Worm (Caenorhabditis elegans) whole organism, young adult: ENCODE measurements around the gene Y54G2A.13.
A peak's percentile ranks its signal among the peaks of the same experiment; 100 is the strongest.

Experiments
- B0019.2 ChIP-seq: fragments of 200-800 bp; sonication (Bioruptor generic); conservative IDR thresholded peaks from 2 replicates; pipeline ENCODE4 v1.3.6; 2022; ENCODE audit warnings: missing genetic modification reagents, missing genetic modification characterization, missing compliant biosample characterization
- C17E4.6 ChIP-seq: fragments of 200-800 bp; sonication (Bioruptor generic); IDR thresholded peaks from 2 replicates; pipeline ENCODE4 v1.3.6; 2022; ENCODE audit warnings: missing genetic modification reagents, missing genetic modification characterization, missing compliant biosample characterization
- D2030.7 ChIP-seq: fragments of 200-800 bp; sonication (Bioruptor generic); IDR thresholded peaks from 2 replicates; pipeline ENCODE4 v1.3.6; 2022; ENCODE audit warnings: missing genetic modification reagents, missing genetic modification characterization, missing compliant biosample characterization
- F33H1.4 ChIP-seq: fragments of 200-800 bp; sonication (Bioruptor generic); IDR thresholded peaks from 2 replicates; pipeline ENCODE4 v1.3.6; 2022; ENCODE audit warnings: missing genetic modification reagents, missing genetic modification characterization, missing compliant biosample characterization
- F37B4.10 ChIP-seq: fragments of 200-800 bp; sonication (Bioruptor generic); IDR thresholded peaks from 2 replicates; pipeline ENCODE4 v1.3.6; 2022; ENCODE audit warnings: missing genetic modification characterization, missing compliant biosample characterization
- F39B2.1 ChIP-seq: fragments of 200-800 bp; sonication (Bioruptor generic); IDR thresholded peaks from 2 replicates; pipeline ENCODE4 v1.3.6; 2022; ENCODE audit warnings: missing genetic modification reagents, missing genetic modification characterization, missing compliant biosample characterization
- K12H6.12 ChIP-seq: fragments of 200-800 bp; sonication (Bioruptor generic); optimal IDR thresholded peaks from 2 replicates; lab custom pipeline; 2018; ENCODE audit warnings: mild to moderate bottlenecking, missing genetic modification characterization, missing compliant biosample characterization
- Y79H2A.3 ChIP-seq: fragments of 200-800 bp; sonication (Bioruptor generic); conservative IDR thresholded peaks from 2 replicates; pipeline ENCODE4 v1.3.6; 2022; ENCODE audit warnings: missing genetic modification reagents, missing genetic modification characterization, missing compliant biosample characterization
- Y95B8A.8 ChIP-seq: fragments of 200-800 bp; sonication (Bioruptor generic); IDR thresholded peaks from 2 replicates; pipeline ENCODE4 v1.3.6; 2022; ENCODE audit warnings: missing genetic modification reagents, missing genetic modification characterization, missing compliant biosample characterization
- athp-1 ChIP-seq: sonication (generic microtip); optimal IDR thresholded peaks from 2 replicates; lab custom pipeline; 2017; ENCODE audit warnings: mild to moderate bottlenecking, missing genetic modification characterization, missing compliant biosample characterization
- attf-5 ChIP-seq: fragments of 200-800 bp; sonication (Bioruptor generic); optimal IDR thresholded peaks from 2 replicates; lab custom pipeline; 2018; ENCODE audit warnings: mild to moderate bottlenecking, missing genetic modification characterization, missing compliant biosample characterization
- bed-1 ChIP-seq: fragments of 200-800 bp; sonication (Bioruptor generic); IDR thresholded peaks from 2 replicates; pipeline ENCODE4 v1.3.6; 2022; ENCODE audit warnings: missing genetic modification reagents, missing genetic modification characterization, missing compliant biosample characterization
- bed-2 ChIP-seq: fragments of 200-800 bp; sonication (Bioruptor generic); IDR thresholded peaks from 2 replicates; pipeline ENCODE4 v1.3.6; 2022; ENCODE audit warnings: missing genetic modification reagents, missing genetic modification characterization, missing compliant biosample characterization
- cebp-2 ChIP-seq: fragments of 200-800 bp; sonication (Bioruptor generic); IDR thresholded peaks from 2 replicates; pipeline ENCODE4 v1.3.6; 2022; ENCODE audit warnings: missing genetic modification characterization, missing compliant biosample characterization
- ceh-100 ChIP-seq: fragments of 200-800 bp; sonication (Bioruptor generic); IDR thresholded peaks from 2 replicates; pipeline ENCODE4 v1.3.6; 2022; ENCODE audit warnings: missing genetic modification reagents, missing genetic modification characterization, missing compliant biosample characterization
- dox-1 ChIP-seq: fragments of 200-800 bp; sonication (Bioruptor generic); IDR thresholded peaks from 2 replicates; pipeline ENCODE4 v1.3.6; 2022; ENCODE audit warnings: missing genetic modification reagents, missing genetic modification characterization, missing compliant biosample characterization
- egl-44 ChIP-seq: fragments of 200-800 bp; sonication (Bioruptor generic); IDR thresholded peaks from 2 replicates; pipeline ENCODE4 v1.3.6; 2022; ENCODE audit warnings: missing genetic modification reagents, missing genetic modification characterization, missing compliant biosample characterization
- egrh-3 ChIP-seq: fragments of 200-800 bp; sonication (Bioruptor generic); IDR thresholded peaks from 2 replicates; pipeline ENCODE4 v1.3.6; 2022; ENCODE audit warnings: missing genetic modification reagents, missing genetic modification characterization, missing compliant biosample characterization
- hlh-26 ChIP-seq: fragments of 200-800 bp; sonication (Bioruptor generic); conservative IDR thresholded peaks from 2 replicates; pipeline ENCODE4 v1.3.6; 2022; ENCODE audit warnings: missing genetic modification reagents, missing genetic modification characterization, missing compliant biosample characterization
- hmg-1.2 ChIP-seq: fragments of 200-800 bp; sonication (Bioruptor generic); IDR thresholded peaks from 2 replicates; pipeline ENCODE4 v1.3.6; 2022; ENCODE audit warnings: missing genetic modification reagents, missing genetic modification characterization, missing compliant biosample characterization
- hmg-20 ChIP-seq: fragments of 200-800 bp; sonication (Bioruptor generic); IDR thresholded peaks from 2 replicates; pipeline ENCODE4 v1.3.6; 2022; ENCODE audit warnings: missing genetic modification reagents, missing genetic modification characterization, missing compliant biosample characterization
- let-607 ChIP-seq, 2 experiments: fragments of 200-800 bp in 1 of 2; sonication (Bioruptor generic) in 1 of 2; sonication (generic microtip) in 1 of 2; optimal IDR thresholded peaks; 2 replicates each; lab custom pipeline; 2016 to 2018; ENCODE audit warnings: mild to moderate bottlenecking in 2 of 2, missing compliant biosample characterization in 2 of 2, missing genetic modification characterization in 2 of 2, moderate library complexity in 2 of 2, missing genotype in 1 of 2
- lin-26 ChIP-seq: fragments of 200-800 bp; sonication (Bioruptor generic); IDR thresholded peaks from 2 replicates; pipeline ENCODE4 v1.3.6; 2022; ENCODE audit warnings: missing genetic modification reagents, missing genetic modification characterization, missing compliant biosample characterization
- lir-1 ChIP-seq: fragments of 200-800 bp; sonication (Bioruptor generic); conservative IDR thresholded peaks from 2 replicates; pipeline ENCODE4 v1.3.6; 2022; ENCODE audit warnings: missing genetic modification reagents, missing genetic modification characterization, missing compliant biosample characterization
- mxl-1 ChIP-seq: sonication (generic microtip); optimal IDR thresholded peaks from 2 replicates; lab custom pipeline; 2016; ENCODE audit warnings: missing genetic modification characterization, missing compliant biosample characterization
- nhr-120 ChIP-seq: fragments of 200-800 bp; sonication (Bioruptor generic); IDR thresholded peaks from 2 replicates; pipeline ENCODE4 v1.3.6; 2022; ENCODE audit warnings: missing genetic modification characterization, missing compliant biosample characterization
- nhr-80 ChIP-seq: sonication (generic microtip); optimal IDR thresholded peaks from 2 replicates; lab custom pipeline; 2016; ENCODE audit warnings: missing genetic modification characterization, missing compliant biosample characterization
- pbrm-1 ChIP-seq: fragments of 200-800 bp; sonication (Bioruptor generic); IDR thresholded peaks from 2 replicates; pipeline ENCODE4 v1.3.6; 2022; ENCODE audit warnings: missing genetic modification reagents, missing genetic modification characterization, missing compliant biosample characterization
- sea-2 ChIP-seq: fragments of 200-800 bp; sonication (Bioruptor generic); IDR thresholded peaks from 2 replicates; pipeline ENCODE4 v1.3.6; 2022; ENCODE audit warnings: missing genetic modification characterization, missing compliant biosample characterization
- snpc-1.1 ChIP-seq: sonication (generic microtip); optimal IDR thresholded peaks from 2 replicates; lab custom pipeline; 2017; ENCODE audit warnings: missing genetic modification characterization, mild to moderate bottlenecking, missing compliant biosample characterization, antibody characterized with exemption, moderate library complexity, missing genotype, missing genetic modification reagents; ENCODE audit not compliant: insufficient read depth
- snpc-1.3 ChIP-seq: sonication (generic microtip); optimal IDR thresholded peaks from 2 replicates; lab custom pipeline; 2017; ENCODE audit warnings: missing genetic modification characterization, mild to moderate bottlenecking, missing compliant biosample characterization, antibody characterized with exemption, moderate library complexity, missing genotype, missing genetic modification reagents; ENCODE audit not compliant: insufficient read depth
- snpc-4 ChIP-seq, 5 experiments: fragments of 150-350 bp in 1 of 5; sonication (generic microtip) in 4 of 5; optimal IDR thresholded peaks; 2 replicates each; lab custom pipeline; 2014 to 2018; ENCODE audit warnings: missing genetic modification characterization in 5 of 5, missing biosample characterization in 3 of 5, antibody characterized with exemption in 2 of 5, mild to moderate bottlenecking in 2 of 5, missing compliant biosample characterization in 2 of 5, missing genotype in 2 of 5, moderate library complexity in 2 of 5, missing genetic modification reagents in 1 of 5
- somi-1 ChIP-seq: fragments of 200-800 bp; sonication (Bioruptor generic); optimal IDR thresholded peaks from 2 replicates; lab custom pipeline; 2018; ENCODE audit warnings: mild to moderate bottlenecking, missing genetic modification characterization, missing compliant biosample characterization
- unc-130 ChIP-seq: sonication (generic microtip); optimal IDR thresholded peaks from 2 replicates; lab custom pipeline; 2016; ENCODE audit warnings: missing genetic modification reagents, missing genetic modification characterization, missing compliant biosample characterization
- xnd-1 ChIP-seq: sonication (generic microtip); optimal IDR thresholded peaks from 2 replicates; lab custom pipeline; 2016; ENCODE audit warnings: missing genotype, missing genetic modification reagents, missing genetic modification characterization, missing compliant biosample characterization
- zfh-2 ChIP-seq: fragments of 200-800 bp; sonication (Bioruptor generic); conservative IDR thresholded peaks from 2 replicates; pipeline ENCODE4 v1.3.6; 2022; ENCODE audit warnings: missing genetic modification reagents, missing genetic modification characterization, missing compliant biosample characterization
- ztf-25 ChIP-seq: fragments of 200-800 bp; sonication (Bioruptor generic); IDR thresholded peaks from 2 replicates; pipeline ENCODE4 v1.3.6; 2022; ENCODE audit warnings: missing genetic modification reagents, missing genetic modification characterization, missing compliant biosample characterization
- ztf-26 ChIP-seq: sonication (generic microtip); optimal IDR thresholded peaks from 2 replicates; lab custom pipeline; 2017; ENCODE audit warnings: missing genetic modification characterization, missing compliant biosample characterization

Gene Y54G2A.13

DNA sequence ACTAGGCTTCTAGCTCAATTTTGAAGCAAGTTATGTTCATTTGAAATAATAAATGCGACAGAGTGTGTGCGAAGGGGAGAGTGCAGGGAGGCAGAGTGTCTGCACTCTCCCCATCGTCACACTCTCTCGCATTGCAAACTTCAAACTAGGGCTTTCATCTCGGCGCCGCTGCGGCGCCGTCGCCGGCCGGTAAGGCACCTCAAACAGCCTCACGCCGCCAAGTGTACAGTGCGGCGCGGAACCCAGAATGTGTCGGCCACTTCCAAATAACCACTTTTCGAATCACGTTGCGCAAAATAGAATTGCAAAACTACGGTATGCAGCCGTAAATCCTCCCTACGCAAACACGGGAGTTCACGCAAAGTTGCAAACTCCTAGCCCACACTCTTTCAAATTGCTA, 29.7 kb upstream of the Y54G2A.13 start:
- no peak for TF ChIP-seq ceh-100 (GFP tag; lab: Robert Waterston, UW)
- 0 out of 2 replicates have a peak, but pooled peaks have one; percentile 26 for TF ChIP-seq cebp-2 (GFP tag; lab: Robert Waterston, UW)
- no peak for TF ChIP-seq unc-130
- no peak for TF ChIP-seq snpc-4 (GFP tag; optimal IDR thresholded peaks at IDR 0.05; lab: Kevin White, UChicago)
- peak in 1 of 4 experiments; percentile 78 for TF ChIP-seq snpc-4 (tag; optimal IDR thresholded peaks at IDR 0.05; lab: Kevin White, UChicago)
- TF ChIP-seq hmg-20 (GFP tag; lab: Robert Waterston, UW) = no peak
- peak; percentile 64 for TF ChIP-seq zfh-2 (GFP tag; lab: Robert Waterston, UW)
- no peak for TF ChIP-seq snpc-1.1 (tag; lab: Kevin White, UChicago)
- TF ChIP-seq sea-2 (GFP tag; lab: Robert Waterston, UW) = no peak
- TF ChIP-seq Y95B8A.8 (GFP tag; lab: Robert Waterston, UW) = no peak
- no peak for TF ChIP-seq F33H1.4 (GFP tag; lab: Robert Waterston, UW)
- TF ChIP-seq xnd-1 (tag; lab: Kevin White, UChicago) = no peak
- no peak for TF ChIP-seq bed-1 (GFP tag; lab: Robert Waterston, UW)
- no peak for TF ChIP-seq nhr-120 (GFP tag; lab: Robert Waterston, UW)
- TF ChIP-seq lir-1 (GFP tag; lab: Robert Waterston, UW) = no peak
- TF ChIP-seq, all 124 proteins: peak for 3

DNA sequence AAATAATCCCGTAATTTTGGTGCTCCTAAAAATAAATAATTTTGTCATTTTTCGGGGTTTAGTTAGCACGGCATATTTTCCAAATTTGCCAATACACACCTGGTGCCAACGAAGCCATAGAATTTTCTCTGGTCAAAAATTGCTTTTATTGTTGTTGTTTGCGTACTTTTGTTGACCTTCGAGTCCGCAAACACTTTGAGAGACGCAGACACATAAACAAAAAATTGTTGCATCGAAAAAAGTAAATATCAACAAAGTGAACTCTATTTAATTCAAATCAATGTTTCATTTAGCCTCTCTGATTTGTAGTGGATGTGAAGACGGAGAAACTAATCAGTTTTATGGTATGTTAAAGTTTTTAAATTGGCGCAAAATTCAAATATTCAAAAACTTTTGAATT, 26.7 kb upstream of the Y54G2A.13 start, which contains the start of gene Y54G2A.40:
Gene Y54G2A.40, plus strand, starts transcription at position 213 of the 400 bp plus-strand sequence.
- TF ChIP-seq hlh-26 (GFP tag; lab: Robert Waterston, UW) (no peak), bed-2 (no peak), snpc-1.3 (no peak), hmg-1.2 (peak; percentile 58), egl-44 (GFP tag; lab: Robert Waterston, UW) (no peak), K12H6.12 (tag; lab: Kevin White, UChicago) (no peak), nhr-80 (tag; lab: Kevin White, UChicago) (peak; percentile 6), attf-5 (GFP tag; lab: Kevin White, UChicago) (peak; percentile 55), bed-1 (GFP tag; lab: Robert Waterston, UW) (no peak), pbrm-1 (no peak)

DNA sequence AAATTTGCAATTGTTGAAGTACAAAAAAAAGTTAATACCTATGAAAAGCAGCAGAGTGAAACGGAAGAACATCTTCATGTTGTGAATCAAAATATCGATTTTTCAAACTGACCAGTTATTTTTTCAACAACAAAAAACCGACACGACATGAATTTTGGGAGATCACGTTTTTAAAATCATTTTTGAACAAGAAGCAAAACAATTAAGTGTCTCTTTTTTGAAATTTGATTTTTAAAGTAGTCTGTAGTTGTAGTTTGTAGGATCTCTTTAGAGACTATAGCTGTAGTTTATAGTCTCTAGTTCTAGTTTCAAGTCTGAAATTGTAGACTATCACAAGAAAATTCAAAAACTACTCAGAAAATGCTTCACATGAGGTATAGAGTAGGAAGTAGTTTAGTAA, 24.3 kb upstream of the Y54G2A.13 start, which contains the start of gene Y54G2A.15:
Gene Y54G2A.15, minus strand, starts transcription at position 101 of the 400 bp plus-strand sequence.
- TF ChIP-seq cebp-2 (GFP tag; lab: Robert Waterston, UW) (no peak), C17E4.6 (GFP tag; lab: Robert Waterston, UW) (no peak), bed-1 (GFP tag; lab: Robert Waterston, UW) (no peak), somi-1 (GFP tag; lab: Kevin White, UChicago) (no peak), ztf-25 (GFP tag; lab: Robert Waterston, UW) (no peak), F39B2.1 (GFP tag; lab: Robert Waterston, UW) (no peak), B0019.2 (GFP tag; lab: Robert Waterston, UW) (no peak), egl-44 (GFP tag; lab: Robert Waterston, UW) (no peak), D2030.7 (GFP tag; lab: Robert Waterston, UW) (no peak), athp-1 (tag; lab: Kevin White, UChicago) (no peak), let-607 (tag; optimal IDR thresholded peaks at IDR 0.05; lab: Kevin White, UChicago) (no peak), F37B4.10 (no peak), xnd-1 (tag; lab: Kevin White, UChicago) (no peak), mxl-1 (tag; lab: Kevin White, UChicago) (no peak), Y79H2A.3 (GFP tag; lab: Robert Waterston, UW) (no peak), lin-26 (no peak), ztf-26 (tag; lab: Kevin White, UChicago) (no peak), hmg-1.2 (no peak), dox-1 (GFP tag; lab: Robert Waterston, UW) (no peak), egrh-3 (no peak)
